Worm (Caenorhabditis elegans) whole organism, mixed stage, embryonic: ENCODE data around the gene dcs-1.

Experiments used
- ceh-83 ChIP-seq: fragments of 200-800 bp; sonication (Bioruptor generic); optimal IDR thresholded peaks from 2 replicates; lab custom pipeline; 2018; ENCODE audit warnings: mild to moderate bottlenecking, missing genetic modification characterization, missing compliant biosample characterization
- elt-1 ChIP-seq: sonication (generic microtip); optimal IDR thresholded peaks from 2 replicates; lab custom pipeline; 2017; ENCODE audit warnings: missing genetic modification characterization, mild to moderate bottlenecking, missing compliant biosample characterization, antibody characterized with exemption, moderate library complexity, borderline replicate concordance; ENCODE audit not compliant: insufficient read depth
- ham-2 ChIP-seq: fragments of 200-800 bp; sonication (Bioruptor generic); optimal IDR thresholded peaks from 2 replicates; lab custom pipeline; 2018; ENCODE audit warnings: mild to moderate bottlenecking, missing genetic modification characterization, missing compliant biosample characterization
- lin-13 ChIP-seq: fragments of 150-350 bp; optimal IDR thresholded peaks from 2 replicates; lab custom pipeline; 2014; ENCODE audit warnings: missing biosample characterization, missing genetic modification characterization
- nhr-12 ChIP-seq: fragments of 150-350 bp; optimal IDR thresholded peaks from 2 replicates; lab custom pipeline; 2014; ENCODE audit warnings: missing biosample characterization, missing genetic modification characterization
- snpc-4 ChIP-seq: fragments of 150-350 bp; optimal IDR thresholded peaks from 2 replicates; lab custom pipeline; 2014; ENCODE audit warnings: missing biosample characterization, missing genetic modification characterization

DNA sequence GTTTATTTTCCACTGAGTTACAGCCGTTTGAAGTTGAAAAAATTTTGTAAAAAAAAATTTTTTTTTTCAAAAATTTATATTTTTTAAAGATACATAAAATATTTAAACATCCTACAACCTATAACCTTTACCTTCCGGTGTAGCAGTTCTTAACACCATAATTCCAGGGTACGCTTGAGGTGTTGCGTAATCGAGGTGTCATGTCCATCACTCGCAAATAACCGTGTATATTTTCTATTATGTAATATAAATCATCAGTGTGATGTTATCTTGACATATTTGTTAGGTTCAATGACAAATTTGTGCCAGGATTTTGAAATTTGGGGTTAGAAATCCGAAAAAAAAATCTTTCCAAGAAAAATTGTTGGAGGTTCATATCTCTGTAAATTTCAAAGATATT is 23.5 kb downstream of the dcs-1 start:
- TF ChIP-seq snpc-4 (tag; lab: Kevin White, UChicago) (no peak), ceh-83 (no peak), nhr-12 (no peak), lin-13 (tag; lab: Kevin White, UChicago) (no peak), ham-2 (GFP tag; lab: Kevin White, UChicago) (no peak), elt-1 (tag; lab: Kevin White, UChicago) (no peak)
